Fruit fly (Drosophila melanogaster): ENCODE results near the gene CG7049.
A peak's percentile ranks its signal among the peaks of the same experiment; 100 is the strongest.

Gene CG7049

DNA sequence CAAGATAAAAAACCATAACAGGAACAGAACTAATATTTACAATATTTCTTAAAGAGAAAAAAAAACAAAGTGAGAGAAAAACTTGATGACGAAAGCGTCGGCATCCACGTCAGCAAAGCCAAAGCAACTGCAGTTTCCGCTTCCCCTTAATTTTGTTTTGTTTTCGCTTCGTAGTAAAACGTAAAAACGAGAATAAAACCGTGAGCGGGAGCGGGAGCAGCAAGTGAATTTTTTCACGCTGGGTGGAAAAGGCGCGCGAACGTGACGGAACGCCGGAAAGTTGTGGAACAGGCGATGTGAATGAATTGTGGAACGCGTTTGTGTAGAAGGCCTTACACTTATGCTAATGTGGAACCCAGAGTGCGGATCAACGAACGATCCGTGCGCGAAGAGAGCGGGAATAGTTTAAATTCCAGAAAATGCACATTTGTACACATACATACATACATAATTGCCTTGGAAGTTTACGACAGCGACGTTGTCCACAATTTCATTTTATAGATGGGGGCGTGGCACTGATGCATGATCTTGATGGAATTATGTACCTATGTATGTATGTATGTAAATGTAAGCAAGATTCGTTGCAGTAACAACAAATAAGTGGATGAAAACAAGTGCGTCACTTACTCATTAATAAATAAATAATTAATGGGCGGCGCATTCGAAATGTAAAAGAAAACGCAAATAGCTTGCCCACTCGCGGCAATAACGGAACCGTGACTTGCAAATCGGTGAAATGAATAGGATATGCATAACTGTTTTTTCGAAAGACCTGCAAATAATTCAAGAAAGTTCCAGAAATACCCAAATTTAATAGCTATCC, 47.5 kb downstream of the CG7049 start (continued):
- no peak for TF ChIP-seq Sry-β (GFP tag; optimal IDR thresholded peaks at IDR 0.05)
- TF ChIP-seq Spps (tag; optimal IDR thresholded peaks at IDR 0.05), result no peak
- peak; percentile 24 for TF ChIP-seq CG17912 (GFP tag; optimal IDR thresholded peaks at IDR 0.05)
- TF ChIP-seq Nf-YA (GFP tag; IDR thresholded peaks at IDR 0.05), result no peak
- no peak for TF ChIP-seq MBD-R2 (GFP tag; IDR thresholded peaks at IDR 0.05)
- TF ChIP-seq gsb-n (tag; optimal IDR thresholded peaks at IDR 0.05), result no peak
- TF ChIP-seq fd3F (GFP tag; optimal IDR thresholded peaks at IDR 0.05), result no peak
- no peak for TF ChIP-seq CG4617 (GFP tag; optimal IDR thresholded peaks at IDR 0.05; ENCODE audit: borderline replicate concordance)
- TF ChIP-seq chn (GFP tag; optimal IDR thresholded peaks at IDR 0.05), result no peak
- no peak for TF ChIP-seq CG4404 (GFP tag; IDR thresholded peaks at IDR 0.05)
- TF ChIP-seq ATbp (GFP tag; optimal IDR thresholded peaks at IDR 0.05), result no peak
- no peak for TF ChIP-seq HmgZ (tag; optimal IDR thresholded peaks at IDR 0.05)
- TF ChIP-seq dmrt11E (tag; optimal IDR thresholded peaks at IDR 0.05), result no peak
- TF ChIP-seq CG9727 (GFP tag; optimal IDR thresholded peaks at IDR 0.05), result peak; percentile 5
- TF ChIP-seq CG3281 (GFP tag; optimal IDR thresholded peaks at IDR 0.05), result no peak
- no peak for TF ChIP-seq hbn (GFP tag; IDR thresholded peaks at IDR 0.05; ENCODE audit: partially characterized antibody)
- no peak for TF ChIP-seq CG11085 (GFP tag; IDR thresholded peaks at IDR 0.05)
- TF ChIP-seq Ets65A (GFP tag), result no peak
- TF ChIP-seq Side (GFP tag; optimal IDR thresholded peaks at IDR 0.05), result no peak
- TF ChIP-seq CG17385 (GFP tag; optimal IDR thresholded peaks at IDR 0.05), result peak; percentile 1
- TF ChIP-seq CG12219 (GFP tag; optimal IDR thresholded peaks at IDR 0.05), result no peak
- TF ChIP-seq da (GFP tag; optimal IDR thresholded peaks at IDR 0.05), result no peak
- no peak for TF ChIP-seq yki (optimal IDR thresholded peaks at IDR 0.05)
- no peak for TF ChIP-seq ap (GFP tag; IDR thresholded peaks at IDR 0.05)
- TF ChIP-seq Hr51 (GFP tag; optimal IDR thresholded peaks at IDR 0.05), result no peak
- peak in 1 of 3 experiments; percentile 12 for TF ChIP-seq lola (GFP tag; optimal IDR thresholded peaks at IDR 0.05)
- TF ChIP-seq CG12744 (GFP tag; optimal IDR thresholded peaks at IDR 0.05), result no peak
- TF ChIP-seq emc (GFP tag; optimal IDR thresholded peaks at IDR 0.05), result no peak
- no peak for TF ChIP-seq CG2889 (GFP tag; IDR thresholded peaks at IDR 0.05)
- TF ChIP-seq CG17568 (GFP tag; optimal IDR thresholded peaks at IDR 0.05), result peak; percentile 43
- peak in 1 of 2 experiments; percentile 55 for TF ChIP-seq Eip74EF (GFP tag; optimal IDR thresholded peaks at IDR 0.05)
- no peak for TF ChIP-seq CG3838 (GFP tag; optimal IDR thresholded peaks at IDR 0.05)
- TF ChIP-seq CG3995 (GFP tag; optimal IDR thresholded peaks at IDR 0.05), result peak; percentile 86
- no peak for TF ChIP-seq CG15696 (tag; optimal IDR thresholded peaks at IDR 0.05)
- peak; percentile 14; the same call in 1 of the 2 replicates for TF ChIP-seq CG17328 (GFP tag; IDR thresholded peaks at IDR 0.05)
- no peak for TF ChIP-seq CG16779 (GFP tag; IDR thresholded peaks at IDR 0.05)
- TF ChIP-seq Awh (GFP tag; IDR thresholded peaks at IDR 0.05), result no peak
- TF ChIP-seq zen (tag; optimal IDR thresholded peaks at IDR 0.05), result peak; percentile 24
- TF ChIP-seq CG2202 (tag; optimal IDR thresholded peaks at IDR 0.05), result no peak
- no peak for TF ChIP-seq Fer3 (tag; optimal IDR thresholded peaks at IDR 0.05)
- TF ChIP-seq CG2120 (GFP tag; optimal IDR thresholded peaks at IDR 0.05), result no peak
- peak; percentile 99 for TF ChIP-seq sd (tag; optimal IDR thresholded peaks at IDR 0.05)
- no peak; the same call in 1 of the 2 replicates for TF ChIP-seq ranshi (GFP tag; IDR thresholded peaks at IDR 0.05)
- TF ChIP-seq tap (tag; optimal IDR thresholded peaks at IDR 0.05), result no peak
- TF ChIP-seq Lpt (GFP tag; optimal IDR thresholded peaks at IDR 0.05), result no peak
- TF ChIP-seq CG11247 (GFP tag; IDR thresholded peaks at IDR 0.05), result no peak
- peak; percentile 25 for TF ChIP-seq BtbVII (GFP tag; optimal IDR thresholded peaks at IDR 0.05)
- peak in 1 of 2 experiments; percentile 33 for TF ChIP-seq Pdp1 (GFP tag; optimal IDR thresholded peaks at IDR 0.05)
- no peak for TF ChIP-seq fd102C (GFP tag; optimal IDR thresholded peaks at IDR 0.05)
